Fruit fly (Drosophila melanogaster): ENCODE measurements around the gene CG32277.

The CG32277 gene

DNA sequence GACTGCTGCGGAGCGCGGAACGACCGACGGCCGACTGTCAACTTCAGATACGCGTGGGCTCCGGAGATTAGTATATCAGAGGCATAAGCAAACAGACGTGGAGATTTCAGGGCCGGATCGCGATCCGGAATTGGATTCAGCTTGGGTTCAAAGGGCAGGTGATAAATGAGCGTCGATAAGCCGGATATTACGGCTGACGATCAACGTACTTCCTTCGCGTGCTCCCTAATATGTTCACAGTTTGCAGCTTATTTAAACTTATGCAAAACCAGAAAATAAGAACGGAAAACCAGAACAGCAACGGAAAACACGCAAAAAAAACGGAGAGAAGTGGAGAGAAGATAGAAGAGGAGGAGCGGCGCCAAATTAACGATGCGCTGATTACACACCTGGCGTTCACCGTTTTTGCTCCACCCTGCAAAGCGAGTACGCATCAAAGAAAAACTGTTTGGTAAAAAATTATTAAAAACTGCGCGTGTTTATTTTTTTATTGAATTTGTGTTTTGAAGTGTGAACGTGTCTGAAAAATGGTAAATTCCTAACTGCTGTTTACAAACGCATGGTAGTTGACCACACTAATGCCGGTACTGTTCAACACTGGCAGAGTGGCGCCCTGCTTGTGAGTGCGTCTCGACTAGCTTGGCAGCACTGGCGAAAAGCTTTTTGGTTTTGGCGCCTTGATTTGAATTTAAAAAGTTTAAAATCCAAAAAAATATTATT is 33.9 kb upstream of the CG32277 start, which contains the start of gene CG17746 (continued):
- TF ChIP-seq dsx (GFP tag; optimal IDR thresholded peaks at IDR 0.05; ENCODE audit: poor library complexity, severe bottlenecking) (no peak), esn (GFP tag; optimal IDR thresholded peaks at IDR 0.05) (peak; percentile 0), eg (GFP tag; IDR thresholded peaks at IDR 0.05) (no peak), CG6163 (GFP tag; IDR thresholded peaks at IDR 0.05) (no peak), OdsH (GFP tag; optimal IDR thresholded peaks at IDR 0.05) (no peak), Sox102F (GFP tag; optimal IDR thresholded peaks at IDR 0.05) (no peak), CG4318 (GFP tag; optimal IDR thresholded peaks at IDR 0.05) (no peak), CG8119 (GFP tag; IDR thresholded peaks at IDR 0.05) (no peak), Ets21C (GFP tag; optimal IDR thresholded peaks at IDR 0.05) (no peak), CG15336 (GFP tag; IDR thresholded peaks at IDR 0.05) (no peak), CG1621 (tag; optimal IDR thresholded peaks at IDR 0.05) (no peak), CG11902 (GFP tag; optimal IDR thresholded peaks at IDR 0.05) (no peak), CG8632 (GFP tag; optimal IDR thresholded peaks at IDR 0.05) (no peak), CG6276 (GFP tag; optimal IDR thresholded peaks at IDR 0.05) (no peak), Sox15 (GFP tag; optimal IDR thresholded peaks at IDR 0.05) (no peak), Hr38 (GFP tag; optimal IDR thresholded peaks at IDR 0.05) (no peak), net (GFP tag; optimal IDR thresholded peaks at IDR 0.05) (no peak), Blimp-1 (GFP tag; optimal IDR thresholded peaks at IDR 0.05) (no peak), ss (GFP tag; optimal IDR thresholded peaks at IDR 0.05) (peak in 1 of 2 experiments; percentile 48), CG11294 (GFP tag; IDR thresholded peaks at IDR 0.05) (no peak)

dm6 chr3L:3236319-3236718 is 31.1 kb upstream of the CG32277 start:
- peak; percentile 50; the same call in 1 of the 3 replicates for TF ChIP-seq CG6163 (GFP tag; IDR thresholded peaks at IDR 0.05)
- TF ChIP-seq eg (GFP tag; IDR thresholded peaks at IDR 0.05), result no peak
- peak; percentile 23 for TF ChIP-seq vri (GFP tag; optimal IDR thresholded peaks at IDR 0.05)
- TF ChIP-seq Sox102F (GFP tag; optimal IDR thresholded peaks at IDR 0.05), result no peak

dm6 chr3L:3226458-3226783 is 21.2 kb upstream of the CG32277 start:
- no peak for TF ChIP-seq ss (GFP tag; optimal IDR thresholded peaks at IDR 0.05)
- no peak for TF ChIP-seq Eip93F (GFP tag; optimal IDR thresholded peaks at IDR 0.05)
- no peak for TF ChIP-seq CG8632 (GFP tag; optimal IDR thresholded peaks at IDR 0.05)
- TF ChIP-seq CG9139 (GFP tag; optimal IDR thresholded peaks at IDR 0.05), result no peak

dm6 chr3L:3225769-3226457 is 20.7 kb upstream of the CG32277 start:
- TF ChIP-seq CG10631 (GFP tag; optimal IDR thresholded peaks at IDR 0.05) (no peak), Eip75B (GFP tag; optimal IDR thresholded peaks at IDR 0.05) (no peak), CG15336 (GFP tag; IDR thresholded peaks at IDR 0.05) (peak; percentile 45), fd85E (GFP tag; optimal IDR thresholded peaks at IDR 0.05) (no peak), CG8319 (GFP tag; optimal IDR thresholded peaks at IDR 0.05) (no peak), esn (GFP tag; optimal IDR thresholded peaks at IDR 0.05) (peak; percentile 5), CG8119 (GFP tag; IDR thresholded peaks at IDR 0.05) (peak; percentile 40; the same call in 2 of the 3 replicates), CG6792 (GFP tag; optimal IDR thresholded peaks at IDR 0.05) (peak; percentile 21), CG8632 (GFP tag; optimal IDR thresholded peaks at IDR 0.05) (no peak), fkh (GFP tag; optimal IDR thresholded peaks at IDR 0.05) (no peak), Blimp-1 (GFP tag; optimal IDR thresholded peaks at IDR 0.05) (no peak), CG3919 (GFP tag; optimal IDR thresholded peaks at IDR 0.05) (no peak), topi (GFP tag; optimal IDR thresholded peaks at IDR 0.05) (no peak), dsx (GFP tag; optimal IDR thresholded peaks at IDR 0.05; ENCODE audit: poor library complexity, severe bottlenecking) (peak; percentile 62), Gug (GFP tag; IDR thresholded peaks at IDR 0.05) (no peak), salr (GFP tag; optimal IDR thresholded peaks at IDR 0.05) (peak in 1 of 2 experiments; percentile 27), Sox102F (GFP tag; optimal IDR thresholded peaks at IDR 0.05) (no peak), CG3032 (tag; optimal IDR thresholded peaks at IDR 0.05) (no peak), CG16779 (tag; optimal IDR thresholded peaks at IDR 0.05) (peak; percentile 82), dac (GFP tag; optimal IDR thresholded peaks at IDR 0.05) (no peak), CG31627 (GFP tag; optimal IDR thresholded peaks at IDR 0.05) (no peak), Lpt (GFP tag; optimal IDR thresholded peaks at IDR 0.05) (no peak), CG32006 (GFP tag; optimal IDR thresholded peaks at IDR 0.05) (peak; percentile 37), net (GFP tag; optimal IDR thresholded peaks at IDR 0.05) (peak; percentile 41), Sox14 (GFP tag; optimal IDR thresholded peaks at IDR 0.05) (no peak), CG6808 (GFP tag; optimal IDR thresholded peaks at IDR 0.05) (no peak), Smox (GFP tag; optimal IDR thresholded peaks at IDR 0.05) (no peak), CG10669 (GFP tag; optimal IDR thresholded peaks at IDR 0.05) (no peak)
